Fruit fly (Drosophila melanogaster) whole organism, prepupa: ENCODE measurements around the gene CG11723.

Experiments used
- Blimp-1 ChIP-seq: fragments of 200-800 bp; sonication (Bioruptor generic); optimal IDR thresholded peaks from 3 replicates; lab custom pipeline; 2017; ENCODE audit warnings: missing biosample characterization, missing genetic modification characterization, mild to moderate bottlenecking, moderate library complexity, missing genetic modification reagents
- CG10631 ChIP-seq: fragments of 200-800 bp; sonication (Bioruptor generic); optimal IDR thresholded peaks from 2 replicates; lab custom pipeline; 2016; ENCODE audit warnings: missing biosample characterization, missing genetic modification characterization
- CG10669 ChIP-seq: fragments of 200-800 bp; sonication (Bioruptor generic); optimal IDR thresholded peaks from 3 replicates; lab custom pipeline; 2018; ENCODE audit warnings: missing biosample characterization, mild to moderate bottlenecking, missing genetic modification characterization, moderate library complexity
- CG11294 ChIP-seq: fragments of 200-800 bp; sonication (Bioruptor generic); IDR thresholded peaks from 2 replicates; pipeline ENCODE4 v1.3.6; 2022; ENCODE audit warnings: missing biosample characterization, missing genetic modification characterization
- CG11762 ChIP-seq: fragments of 200-800 bp; sonication (Bioruptor generic); optimal IDR thresholded peaks from 3 replicates; lab custom pipeline; 2016; ENCODE audit warnings: missing biosample characterization, missing genetic modification characterization; ENCODE audit not compliant: insufficient read depth
- CG11902 ChIP-seq: fragments of 200-800 bp; sonication (Bioruptor generic); optimal IDR thresholded peaks from 3 replicates; lab custom pipeline; 2016; ENCODE audit warnings: missing biosample characterization, missing genetic modification characterization
- CG15336 ChIP-seq: fragments of 200-800 bp; sonication (Bioruptor generic); IDR thresholded peaks from 2 replicates; pipeline ENCODE4 v1.3.6; 2022; ENCODE audit warnings: missing biosample characterization, missing genetic modification characterization
- CG1621 ChIP-seq: fragments of 200-800 bp; sonication (Bioruptor generic); optimal IDR thresholded peaks from 3 replicates; lab custom pipeline; 2018; ENCODE audit warnings: missing biosample characterization, mild to moderate bottlenecking, missing genetic modification characterization
- CG3032 ChIP-seq: fragments of 200-800 bp; optimal IDR thresholded peaks from 2 replicates; lab custom pipeline; 2019; ENCODE audit warnings: missing biosample characterization, mild to moderate bottlenecking, missing genetic modification characterization, moderate library complexity
- CG31627 ChIP-seq: fragments of 200-800 bp; sonication (Bioruptor generic); optimal IDR thresholded peaks from 3 replicates; lab custom pipeline; 2016; ENCODE audit warnings: missing biosample characterization, missing genetic modification characterization
- CG32006 ChIP-seq: fragments of 200-800 bp; sonication (Bioruptor generic); optimal IDR thresholded peaks from 3 replicates; lab custom pipeline; 2017; ENCODE audit warnings: missing biosample characterization, mild to moderate bottlenecking, missing genetic modification characterization
- CG34406 ChIP-seq: fragments of 200-800 bp; sonication (Bioruptor generic); optimal IDR thresholded peaks from 3 replicates; lab custom pipeline; 2016; ENCODE audit warnings: missing biosample characterization, missing genetic modification characterization
- CG3919 ChIP-seq: fragments of 200-800 bp; sonication (Bioruptor generic); optimal IDR thresholded peaks from 3 replicates; lab custom pipeline; 2016; ENCODE audit warnings: missing biosample characterization, missing genetic modification characterization
- CG4318 ChIP-seq: fragments of 200-800 bp; sonication (Bioruptor generic); optimal IDR thresholded peaks from 3 replicates; lab custom pipeline; 2017; ENCODE audit warnings: missing biosample characterization, mild to moderate bottlenecking, missing genetic modification characterization
- CG6163 ChIP-seq: fragments of 200-800 bp; sonication (Bioruptor generic); IDR thresholded peaks from 3 replicates; pipeline ENCODE4 v1.3.6; 2022; ENCODE audit warnings: missing biosample characterization, missing genetic modification characterization
- CG6276 ChIP-seq: fragments of 200-800 bp; sonication (Bioruptor generic); optimal IDR thresholded peaks from 2 replicates; lab custom pipeline; 2017; ENCODE audit warnings: missing biosample characterization, mild to moderate bottlenecking, missing genetic modification characterization
- CG6792 ChIP-seq: fragments of 200-800 bp; sonication (Bioruptor generic); optimal IDR thresholded peaks from 3 replicates; lab custom pipeline; 2016; ENCODE audit warnings: missing biosample characterization, missing genetic modification characterization
- CG6808 ChIP-seq: fragments of 200-800 bp; sonication (Bioruptor generic); optimal IDR thresholded peaks from 3 replicates; lab custom pipeline; 2017; ENCODE audit warnings: missing biosample characterization, missing genetic modification characterization, mild to moderate bottlenecking, moderate library complexity, missing genetic modification reagents
- CG6854 ChIP-seq: fragments of 200-800 bp; sonication (Bioruptor generic); optimal IDR thresholded peaks from 2 replicates; lab custom pipeline; 2017; ENCODE audit warnings: missing biosample characterization, mild to moderate bottlenecking, missing genetic modification characterization
- CG7368 ChIP-seq: fragments of 200-800 bp; sonication (Bioruptor generic); optimal IDR thresholded peaks from 3 replicates; lab custom pipeline; 2016; ENCODE audit warnings: missing biosample characterization, missing genetic modification characterization
- CG8632 ChIP-seq: fragments of 200-800 bp; sonication (Bioruptor generic); optimal IDR thresholded peaks from 3 replicates; lab custom pipeline; 2016; ENCODE audit warnings: missing biosample characterization, missing genetic modification characterization
- Eip75B ChIP-seq: fragments of 200-800 bp; sonication (Bioruptor generic); optimal IDR thresholded peaks from 3 replicates; lab custom pipeline; 2016; ENCODE audit warnings: missing biosample characterization, missing genetic modification characterization
- Eip93F ChIP-seq: fragments of 200-800 bp; sonication (Bioruptor generic); optimal IDR thresholded peaks from 2 replicates; lab custom pipeline; 2016; ENCODE audit warnings: missing biosample characterization, mild to moderate bottlenecking, missing genetic modification characterization
- Ets96B ChIP-seq: fragments of 200-800 bp; optimal IDR thresholded peaks from 2 replicates; lab custom pipeline; 2019; ENCODE audit warnings: missing biosample characterization, mild to moderate bottlenecking, missing genetic modification characterization, moderate library complexity
- Gug ChIP-seq: fragments of 200-800 bp; sonication (Bioruptor generic); IDR thresholded peaks from 2 replicates; pipeline ENCODE4 v1.3.6; 2022; ENCODE audit warnings: missing biosample characterization, missing genetic modification characterization
- Hr39 ChIP-seq: fragments of 200-800 bp; sonication (Bioruptor generic); optimal IDR thresholded peaks from 2 replicates; lab custom pipeline; 2016; ENCODE audit warnings: missing biosample characterization, missing genetic modification characterization
- Hr4 ChIP-seq: fragments of 200-800 bp; sonication (Bioruptor generic); optimal IDR thresholded peaks from 3 replicates; lab custom pipeline; 2016; ENCODE audit warnings: missing biosample characterization, missing genetic modification characterization
- Lpt ChIP-seq: fragments of 200-800 bp; sonication (Bioruptor generic); optimal IDR thresholded peaks from 3 replicates; lab custom pipeline; 2016; ENCODE audit warnings: missing biosample characterization, missing genetic modification characterization
- Met ChIP-seq: fragments of 200-800 bp; sonication (Bioruptor generic); optimal IDR thresholded peaks from 3 replicates; lab custom pipeline; 2016; ENCODE audit warnings: missing biosample characterization, missing genetic modification characterization
- OdsH ChIP-seq: fragments of 200-800 bp; sonication (Bioruptor generic); optimal IDR thresholded peaks from 3 replicates; lab custom pipeline; 2016; ENCODE audit warnings: missing biosample characterization, missing genetic modification characterization
- Sox102F ChIP-seq: fragments of 200-800 bp; sonication (Bioruptor generic); optimal IDR thresholded peaks from 2 replicates; lab custom pipeline; 2016; ENCODE audit warnings: missing biosample characterization, mild to moderate bottlenecking, missing genetic modification characterization
- Sox14 ChIP-seq: fragments of 200-800 bp; sonication (Bioruptor generic); optimal IDR thresholded peaks from 3 replicates; lab custom pipeline; 2016; ENCODE audit warnings: missing biosample characterization, missing genetic modification characterization
- achi ChIP-seq: fragments of 200-800 bp; sonication (Bioruptor generic); optimal IDR thresholded peaks from 3 replicates; lab custom pipeline; 2016; ENCODE audit warnings: missing biosample characterization, missing genetic modification characterization
- acj6 ChIP-seq: fragments of 200-800 bp; sonication (Bioruptor generic); optimal IDR thresholded peaks from 3 replicates; lab custom pipeline; 2016; ENCODE audit warnings: missing biosample characterization, missing genetic modification characterization
- cyc ChIP-seq: fragments of 200-800 bp; sonication (Bioruptor generic); optimal IDR thresholded peaks from 3 replicates; lab custom pipeline; 2016; ENCODE audit warnings: missing biosample characterization, missing genetic modification characterization
- dsx ChIP-seq: fragments of 200-800 bp; optimal IDR thresholded peaks from 3 replicates; lab custom pipeline; 2019; ENCODE audit warnings: missing biosample characterization, mild to moderate bottlenecking, missing genetic modification characterization, moderate library complexity; ENCODE audit not compliant: poor library complexity, severe bottlenecking
- eg ChIP-seq: fragments of 200-800 bp; sonication (Bioruptor generic); IDR thresholded peaks from 3 replicates; pipeline ENCODE4 v1.3.6; 2022; ENCODE audit warnings: missing biosample characterization, missing genetic modification characterization
- fd59A ChIP-seq: fragments of 200-800 bp; sonication (Bioruptor generic); optimal IDR thresholded peaks from 2 replicates; lab custom pipeline; 2017; ENCODE audit warnings: missing biosample characterization, mild to moderate bottlenecking, missing genetic modification characterization, missing genetic modification reagents
- net ChIP-seq: fragments of 200-800 bp; sonication (Bioruptor generic); optimal IDR thresholded peaks from 3 replicates; lab custom pipeline; 2016; ENCODE audit warnings: missing biosample characterization, missing genetic modification characterization
- pdm3 ChIP-seq: fragments of 200-800 bp; sonication (Bioruptor generic); optimal IDR thresholded peaks from 3 replicates; lab custom pipeline; 2016; ENCODE audit warnings: missing biosample characterization, missing genetic modification characterization
- salr ChIP-seq, 2 experiments: fragments of 200-800 bp; sonication (Bioruptor generic); optimal IDR thresholded peaks; 3 replicates each; lab custom pipeline; 2016 to 2018; ENCODE audit warnings: missing biosample characterization in 2 of 2, missing genetic modification characterization in 2 of 2, mild to moderate bottlenecking in 1 of 2
- spab ChIP-seq: fragments of 200-800 bp; sonication (Bioruptor generic); optimal IDR thresholded peaks from 2 replicates; lab custom pipeline; 2017; ENCODE audit warnings: missing biosample characterization, mild to moderate bottlenecking, missing genetic modification characterization, missing genetic modification reagents
- ss ChIP-seq, 2 experiments: fragments of 200-800 bp; sonication (Bioruptor generic); optimal IDR thresholded peaks; 2 replicates in 1 of 2; 3 replicates in 1 of 2; lab custom pipeline; 2017 to 2018; ENCODE audit warnings: mild to moderate bottlenecking in 2 of 2, missing biosample characterization in 2 of 2, missing genetic modification characterization in 2 of 2, moderate library complexity in 1 of 2
- svp ChIP-seq: fragments of 200-800 bp; sonication (Bioruptor generic); peaks from one replicate; lab custom pipeline; 2016; ENCODE audit warnings: missing biosample characterization, missing genetic modification characterization
- topi ChIP-seq: fragments of 200-800 bp; sonication (Bioruptor generic); optimal IDR thresholded peaks from 3 replicates; lab custom pipeline; 2016; ENCODE audit warnings: missing biosample characterization, missing genetic modification characterization
- vri ChIP-seq: fragments of 200-800 bp; sonication (Bioruptor generic); optimal IDR thresholded peaks from 3 replicates; lab custom pipeline; 2016; ENCODE audit warnings: missing biosample characterization, mild to moderate bottlenecking, missing genetic modification characterization

Gene CG11723

DNA sequence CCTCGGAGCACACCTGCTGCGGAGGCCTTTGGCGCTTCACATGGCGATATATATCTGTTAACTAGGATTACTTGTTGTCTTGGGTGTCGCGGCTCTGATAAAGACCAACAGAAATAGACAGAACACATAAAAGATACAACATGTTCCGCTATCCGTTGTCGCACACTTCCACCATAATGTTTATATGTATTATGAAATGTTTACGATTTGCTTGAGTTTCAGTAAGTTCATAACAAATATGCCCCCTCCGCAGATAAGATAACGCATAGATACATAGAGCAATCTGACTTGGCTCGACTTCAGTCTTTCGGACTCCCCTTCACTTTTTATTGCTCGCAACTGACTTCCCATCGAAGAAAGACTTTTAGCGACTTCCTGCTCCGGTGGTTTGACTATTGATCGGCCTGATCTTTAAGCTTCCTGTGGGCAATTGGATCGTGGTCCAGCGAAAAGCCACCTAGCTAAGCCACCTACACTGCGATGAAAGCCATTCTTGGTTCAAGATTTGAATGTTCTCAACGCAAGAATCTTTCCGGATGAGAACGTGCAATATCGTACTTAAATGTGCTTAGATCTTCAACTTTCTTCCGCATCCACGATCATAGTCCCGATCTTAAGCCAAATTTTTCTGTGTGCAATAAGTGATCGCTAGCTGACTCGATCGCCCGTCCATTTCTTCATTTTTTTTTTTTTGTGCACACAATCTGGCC lies 21.3 kb upstream of the CG11723 start (continued):
- TF ChIP-seq CG8632 (peak; percentile 4), topi (no peak), CG34406 (peak; percentile 13), CG6808 (GFP tag; lab: Kevin White, UChicago) (peak; percentile 48), ss (GFP tag; optimal IDR thresholded peaks at IDR 0.05; lab: Kevin White, UChicago) (peak in 1 of 2 experiments; percentile 23), Eip93F (no peak), Blimp-1 (GFP tag; lab: Kevin White, UChicago) (no peak), Ets96B (tag; lab: Kevin White, UChicago) (peak; percentile 75), CG11762 (peak; percentile 30), CG7368 (GFP tag; lab: Kevin White, UChicago) (peak; percentile 49), cyc (no peak), Hr4 (peak; percentile 63), eg (GFP tag; lab: Robert Waterston, UW) (peak; percentile 81), Gug (GFP tag; lab: Robert Waterston, UW) (peak; percentile 79), CG4318 (GFP tag; lab: Kevin White, UChicago) (peak; percentile 79), fd59A (GFP tag; lab: Kevin White, UChicago) (peak; percentile 66), Lpt (GFP tag; lab: Kevin White, UChicago) (peak; percentile 81), vri (GFP tag; lab: Kevin White, UChicago) (peak; percentile 69), CG6163 (GFP tag; lab: Robert Waterston, UW) (peak; percentile 90), svp (GFP tag; lab: Kevin White, UChicago) (peak; percentile 47), CG1621 (tag; lab: Kevin White, UChicago) (peak; percentile 53), CG11294 (GFP tag; lab: Robert Waterston, UW) (peak; percentile 70), pdm3 (GFP tag; lab: Kevin White, UChicago) (peak; percentile 39), OdsH (GFP tag; lab: Kevin White, UChicago) (peak; percentile 44), dsx (GFP tag; lab: Kevin White, UChicago) (peak; percentile 43), Met (GFP tag; lab: Kevin White, UChicago) (no peak), CG6854 (no peak), CG15336 (peak; percentile 77), CG11902 (no peak), CG31627 (GFP tag; lab: Kevin White, UChicago) (no peak), CG6276 (GFP tag; lab: Kevin White, UChicago) (peak; percentile 83), CG10669 (peak; percentile 64), Sox14 (GFP tag; lab: Kevin White, UChicago) (peak; percentile 61), acj6 (GFP tag; lab: Kevin White, UChicago) (peak; percentile 60), CG6792 (no peak), achi (GFP tag; lab: Kevin White, UChicago) (peak; percentile 70)

DNA sequence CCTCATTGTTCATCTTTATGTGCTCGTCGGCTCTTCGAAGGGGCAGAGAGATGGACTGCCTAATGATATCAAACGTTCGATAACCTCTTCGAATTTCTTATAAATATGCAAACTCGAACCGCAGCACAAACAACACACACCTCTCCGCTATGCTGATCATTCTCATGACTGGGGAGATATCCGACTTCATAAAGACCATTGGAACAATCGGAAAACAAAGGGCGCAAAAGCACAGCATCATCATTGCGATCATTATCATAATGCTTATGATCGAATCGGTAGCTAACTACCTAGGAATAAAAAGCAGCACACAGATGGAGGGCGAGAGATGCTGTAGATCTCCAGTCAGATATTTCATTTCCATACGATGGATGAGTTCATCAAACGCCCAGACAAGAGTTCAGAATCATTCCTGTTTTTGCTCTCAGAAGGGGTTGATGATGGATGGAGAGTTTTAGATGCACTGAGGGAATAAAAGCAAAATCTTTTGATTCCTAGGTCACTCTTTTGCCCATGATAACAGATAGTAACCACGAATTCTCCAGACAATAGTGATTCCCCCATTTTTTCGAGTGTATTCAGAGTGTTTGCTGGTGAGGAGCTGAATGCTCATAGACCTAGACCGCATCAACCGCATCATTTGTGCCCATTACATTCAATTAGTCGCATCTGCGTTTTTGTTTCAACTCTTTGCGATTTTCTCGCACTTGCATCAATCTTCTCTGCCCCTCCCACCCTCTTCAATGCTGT lies 20.1 kb upstream of the CG11723 start:
- TF ChIP-seq Sox102F (GFP tag; lab: Kevin White, UChicago) (no peak), cyc (no peak), CG4318 (GFP tag; lab: Kevin White, UChicago) (no peak), CG34406 (no peak), ss (GFP tag; optimal IDR thresholded peaks at IDR 0.05; lab: Kevin White, UChicago) (no peak), CG3919 (GFP tag; lab: Kevin White, UChicago) (peak; percentile 17), CG10631 (GFP tag; lab: Kevin White, UChicago) (peak; percentile 28), CG3032 (tag; lab: Kevin White, UChicago) (peak; percentile 17), Gug (GFP tag; lab: Robert Waterston, UW) (no peak), Sox14 (GFP tag; lab: Kevin White, UChicago) (peak; percentile 26), Hr39 (no peak), net (peak; percentile 14), spab (no peak), salr (GFP tag; optimal IDR thresholded peaks at IDR 0.05; lab: Kevin White, UChicago) (peak; percentile 3 to 15), CG8632 (no peak), acj6 (GFP tag; lab: Kevin White, UChicago) (no peak), CG32006 (GFP tag; lab: Kevin White, UChicago) (peak; percentile 10), achi (GFP tag; lab: Kevin White, UChicago) (peak; percentile 6), Blimp-1 (GFP tag; lab: Kevin White, UChicago) (no peak), Eip75B (GFP tag; lab: Kevin White, UChicago) (no peak), eg (GFP tag; lab: Robert Waterston, UW) (0 out of 3 replicates have a peak, but pooled peaks have one; percentile 40), Ets96B (tag; lab: Kevin White, UChicago) (peak; percentile 2), CG15336 (peak; percentile 16; the same call in 1 of the 2 replicates), CG10669 (no peak), Hr4 (no peak), CG6163 (GFP tag; lab: Robert Waterston, UW) (0 out of 3 replicates have a peak, but pooled peaks have one; percentile 7)
